Worm (Caenorhabditis elegans) whole organism, early embryonic: ENCODE data around the gene H14A12.3.

ENCODE experiments used
- B0310.2 ChIP-seq: sonication (generic microtip); optimal IDR thresholded peaks from 2 replicates; lab custom pipeline; 2016; ENCODE audit warnings: mild to moderate bottlenecking, missing genetic modification characterization, missing compliant biosample characterization
- F13C5.2 ChIP-seq: sonication (generic microtip); optimal IDR thresholded peaks from 2 replicates; lab custom pipeline; 2017; ENCODE audit warnings: mild to moderate bottlenecking, missing genetic modification characterization, inconsistent platforms, missing compliant biosample characterization
- aly-1 ChIP-seq: sonication (generic microtip); optimal IDR thresholded peaks from 2 replicates; lab custom pipeline; 2016; ENCODE audit warnings: missing genetic modification characterization, missing compliant biosample characterization
- ama-1 ChIP-seq: fragments of 150-350 bp; optimal IDR thresholded peaks from 2 replicates; lab custom pipeline; 2014
- ceh-13 ChIP-seq: fragments of 200-800 bp; sonication (Bioruptor generic); optimal IDR thresholded peaks from 2 replicates; lab custom pipeline; 2018; ENCODE audit warnings: mild to moderate bottlenecking, missing genetic modification characterization, missing compliant biosample characterization
- ceh-36 ChIP-seq: sonication (generic microtip); optimal IDR thresholded peaks from 2 replicates; lab custom pipeline; 2016; ENCODE audit warnings: missing genetic modification characterization, inconsistent platforms, missing compliant biosample characterization
- ets-7 ChIP-seq: sonication (generic microtip); optimal IDR thresholded peaks from 2 replicates; lab custom pipeline; 2016; ENCODE audit warnings: missing genotype, missing genetic modification characterization, missing compliant biosample characterization
- flt-1 ChIP-seq: fragments of 200-800 bp; sonication (Bioruptor generic); IDR thresholded peaks from 2 replicates; pipeline ENCODE4 v1.3.6; 2022; ENCODE audit warnings: missing genetic modification characterization, missing compliant biosample characterization
- hmbx-1 ChIP-seq: sonication (generic microtip); optimal IDR thresholded peaks from 2 replicates; lab custom pipeline; 2016; ENCODE audit warnings: mild to moderate bottlenecking, missing genetic modification characterization, missing compliant biosample characterization
- hmg-4 ChIP-seq: fragments of 200-800 bp; sonication (Bioruptor generic); optimal IDR thresholded peaks from 2 replicates; lab custom pipeline; 2018; ENCODE audit warnings: mild to moderate bottlenecking, missing genetic modification characterization, missing compliant biosample characterization
- hnd-1 ChIP-seq: sonication (generic microtip); optimal IDR thresholded peaks from 2 replicates; lab custom pipeline; 2016; ENCODE audit warnings: missing genetic modification characterization, missing compliant biosample characterization
- pes-1 ChIP-seq: fragments of 200-800 bp; sonication (Bioruptor generic); IDR thresholded peaks from 2 replicates; pipeline ENCODE4 v1.3.6; 2022; ENCODE audit warnings: missing genetic modification reagents, missing genetic modification characterization, missing compliant biosample characterization
- scrt-1 ChIP-seq: fragments of 200-800 bp; sonication (Bioruptor generic); IDR thresholded peaks from 2 replicates; pipeline ENCODE4 v1.3.6; 2022; ENCODE audit warnings: missing genetic modification characterization, missing compliant biosample characterization
- sea-1 ChIP-seq: fragments of 200-800 bp; sonication (Bioruptor generic); conservative IDR thresholded peaks from 2 replicates; pipeline ENCODE4 v1.3.6; 2022; ENCODE audit warnings: missing genetic modification characterization, missing compliant biosample characterization
- tbx-11 ChIP-seq: fragments of 200-800 bp; sonication (Bioruptor generic); IDR thresholded peaks from 2 replicates; pipeline ENCODE4 v1.3.6; 2022; ENCODE audit warnings: missing genetic modification characterization, missing compliant biosample characterization
- tbx-37 ChIP-seq: fragments of 200-800 bp; sonication (Bioruptor generic); conservative IDR thresholded peaks from 2 replicates; pipeline ENCODE4 v1.3.6; 2022; ENCODE audit warnings: missing genetic modification reagents, missing genetic modification characterization, missing compliant biosample characterization
- tra-4 ChIP-seq: sonication (generic microtip); optimal IDR thresholded peaks from 2 replicates; lab custom pipeline; 2017; ENCODE audit warnings: missing genetic modification characterization, missing compliant biosample characterization

The H14A12.3 gene

DNA sequence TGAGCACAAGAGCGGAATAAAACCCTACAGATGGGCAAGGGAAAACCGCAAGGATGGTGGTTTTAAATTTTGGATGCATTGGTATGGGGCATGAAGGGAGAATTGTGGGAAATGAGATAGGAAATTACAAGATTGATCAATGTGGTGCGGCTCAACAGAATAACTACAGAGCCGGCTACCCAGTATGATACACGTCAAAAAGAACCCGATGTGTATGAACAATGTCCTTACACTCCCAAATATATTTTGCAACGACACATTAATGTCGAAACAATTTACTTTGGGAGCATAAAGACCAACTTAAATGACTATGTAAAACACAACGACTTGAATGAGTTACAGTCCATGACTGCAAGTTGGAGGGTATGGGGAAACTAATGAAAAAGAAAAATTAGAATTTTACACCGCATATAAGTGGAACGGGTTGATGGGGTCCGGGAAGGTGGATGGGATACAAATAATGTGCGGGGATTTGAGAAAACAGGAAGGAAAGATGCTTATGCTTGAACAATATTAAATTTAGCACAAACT lies 32.1 kb downstream of the H14A12.3 start:
- TF ChIP-seq tra-4 (tag; lab: Kevin White, UChicago) (no peak), hmg-4 (GFP tag; lab: Kevin White, UChicago) (no peak), B0310.2 (tag; lab: Kevin White, UChicago) (no peak)

ce11 chrIII:7497782-7498266 lies 34.2 kb downstream of the H14A12.3 start, which contains the start of gene cgh-1:
cgh-1 (minus strand) TSS chrIII:7497832.
- TF ChIP-seq hmg-4 (GFP tag; lab: Kevin White, UChicago): no peak
- no peak for TF ChIP-seq aly-1
- TF ChIP-seq ets-7 (tag; lab: Kevin White, UChicago): no peak
- no peak for TF ChIP-seq F13C5.2 (tag; lab: Kevin White, UChicago)
- no peak for TF ChIP-seq tbx-11
- no peak for TF ChIP-seq scrt-1
- no peak for TF ChIP-seq tbx-37 (GFP tag; lab: Robert Waterston, UW)
- no peak for TF ChIP-seq ceh-13 (GFP tag; lab: Kevin White, UChicago)
- TF ChIP-seq hmbx-1 (tag; lab: Kevin White, UChicago): no peak
- TF ChIP-seq ceh-36: no peak
- no peak for TF ChIP-seq hnd-1
- TF ChIP-seq B0310.2 (tag; lab: Kevin White, UChicago): no peak
- no peak for TF ChIP-seq pes-1 (GFP tag; lab: Robert Waterston, UW)
- TF ChIP-seq tra-4 (tag; lab: Kevin White, UChicago): no peak
- TF ChIP-seq sea-1 (GFP tag; lab: Robert Waterston, UW): no peak
- TF ChIP-seq flt-1 (GFP tag; lab: Robert Waterston, UW): no peak
- no peak for TF ChIP-seq ama-1 (lab: Kevin White, UChicago)

ce11 chrIII:7498346-7498745 lies 34.7 kb downstream of the H14A12.3 start:
- TF ChIP-seq hmg-4 (GFP tag; lab: Kevin White, UChicago): peak; percentile 62
- no peak for TF ChIP-seq aly-1
- 0 out of 2 replicates have a peak, but pooled peaks have one; percentile 35 for TF ChIP-seq pes-1 (GFP tag; lab: Robert Waterston, UW)
- TF ChIP-seq ama-1 (lab: Kevin White, UChicago): no peak
- TF ChIP-seq ceh-36: no peak
- no peak for TF ChIP-seq tbx-11
- peak; percentile 75 for TF ChIP-seq F13C5.2 (tag; lab: Kevin White, UChicago)
- no peak for TF ChIP-seq sea-1 (GFP tag; lab: Robert Waterston, UW)

DNA sequence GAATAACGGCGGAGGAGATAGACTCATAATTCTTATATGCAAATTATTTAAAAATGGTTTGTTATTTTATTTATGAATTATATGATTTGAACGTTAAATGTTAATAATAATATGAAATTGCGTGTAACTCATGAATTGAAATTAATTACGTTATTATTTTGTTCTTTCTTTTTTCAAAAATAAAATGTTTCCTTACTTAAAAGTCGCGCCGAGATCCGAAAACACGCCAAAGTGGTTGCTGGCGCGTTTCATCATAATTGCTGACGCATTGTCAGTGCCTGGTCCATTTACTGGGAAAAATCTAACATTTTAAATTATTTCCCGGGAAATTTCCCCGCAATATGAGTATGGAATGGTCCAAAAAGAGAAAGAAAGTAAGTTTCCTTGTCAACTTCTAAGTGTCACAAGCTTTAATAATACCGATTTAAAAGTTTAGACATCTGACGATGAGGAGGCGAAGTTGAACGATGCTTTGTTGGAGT lies 35.9 kb downstream of the H14A12.3 start, which contains the start of the genes C07H6.9 and sap-140:
Gene C07H6.9, minus strand, starts transcription at position 51 of the 482 bp plus-strand sequence.
Gene sap-140, plus strand, starts transcription at position 318 of the 482 bp plus-strand sequence.
- no peak for TF ChIP-seq pes-1 (GFP tag; lab: Robert Waterston, UW)
- TF ChIP-seq F13C5.2 (tag; lab: Kevin White, UChicago): peak; percentile 51

- no peak for TF ChIP-seq ceh-13 (GFP tag; lab: Kevin White, UChicago)
Measured at ce11 chrIII:7506983-7507382, 43.4 kb downstream of the H14A12.3 start.

DNA sequence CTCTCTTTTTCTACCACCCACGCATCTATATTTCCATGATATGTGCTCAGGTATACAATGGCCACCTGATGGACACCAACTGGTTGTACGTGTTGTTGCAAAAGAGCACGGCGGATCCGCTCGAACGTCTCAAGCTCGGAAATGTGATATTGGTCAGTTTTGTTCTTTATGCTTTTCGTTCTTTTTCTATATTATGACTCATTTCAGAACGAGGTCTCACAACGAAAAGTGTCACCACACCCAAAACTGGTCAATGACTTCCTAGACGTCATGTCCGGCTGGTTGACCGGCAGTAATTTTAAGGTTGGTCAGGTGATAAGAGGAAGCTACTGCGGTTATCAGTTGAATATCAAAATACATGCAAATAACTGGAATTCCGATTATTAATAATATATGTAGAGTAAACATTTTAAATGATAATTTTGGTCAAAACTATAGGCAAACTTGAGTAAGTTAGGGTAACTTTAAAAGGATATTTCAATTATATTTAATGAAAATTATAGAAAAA lies 44.6 kb downstream of the H14A12.3 start, which contains the start of gene cls-1:
Gene cls-1, plus strand, starts transcription at position 51 of the 508 bp plus-strand sequence.
- no peak for TF ChIP-seq ceh-13 (GFP tag; lab: Kevin White, UChicago)
- TF ChIP-seq tbx-37 (GFP tag; lab: Robert Waterston, UW): no peak
- TF ChIP-seq hmg-4 (GFP tag; lab: Kevin White, UChicago): no peak
- TF ChIP-seq ets-7 (tag; lab: Kevin White, UChicago): no peak
- TF ChIP-seq hnd-1: no peak
- no peak for TF ChIP-seq tra-4 (tag; lab: Kevin White, UChicago)
- TF ChIP-seq ceh-36: no peak
- TF ChIP-seq hmbx-1 (tag; lab: Kevin White, UChicago): no peak
- no peak for TF ChIP-seq scrt-1
- TF ChIP-seq tbx-11: no peak
- TF ChIP-seq aly-1: no peak
- TF ChIP-seq pes-1 (GFP tag; lab: Robert Waterston, UW): no peak
- no peak for TF ChIP-seq ama-1 (lab: Kevin White, UChicago)
- no peak for TF ChIP-seq B0310.2 (tag; lab: Kevin White, UChicago)
- no peak for TF ChIP-seq sea-1 (GFP tag; lab: Robert Waterston, UW)
- TF ChIP-seq F13C5.2 (tag; lab: Kevin White, UChicago): no peak
- TF ChIP-seq flt-1 (GFP tag; lab: Robert Waterston, UW): no peak
